Fruit fly (Drosophila melanogaster): Measurements from ENCODE around the gene Cyp12a5.

DNA sequence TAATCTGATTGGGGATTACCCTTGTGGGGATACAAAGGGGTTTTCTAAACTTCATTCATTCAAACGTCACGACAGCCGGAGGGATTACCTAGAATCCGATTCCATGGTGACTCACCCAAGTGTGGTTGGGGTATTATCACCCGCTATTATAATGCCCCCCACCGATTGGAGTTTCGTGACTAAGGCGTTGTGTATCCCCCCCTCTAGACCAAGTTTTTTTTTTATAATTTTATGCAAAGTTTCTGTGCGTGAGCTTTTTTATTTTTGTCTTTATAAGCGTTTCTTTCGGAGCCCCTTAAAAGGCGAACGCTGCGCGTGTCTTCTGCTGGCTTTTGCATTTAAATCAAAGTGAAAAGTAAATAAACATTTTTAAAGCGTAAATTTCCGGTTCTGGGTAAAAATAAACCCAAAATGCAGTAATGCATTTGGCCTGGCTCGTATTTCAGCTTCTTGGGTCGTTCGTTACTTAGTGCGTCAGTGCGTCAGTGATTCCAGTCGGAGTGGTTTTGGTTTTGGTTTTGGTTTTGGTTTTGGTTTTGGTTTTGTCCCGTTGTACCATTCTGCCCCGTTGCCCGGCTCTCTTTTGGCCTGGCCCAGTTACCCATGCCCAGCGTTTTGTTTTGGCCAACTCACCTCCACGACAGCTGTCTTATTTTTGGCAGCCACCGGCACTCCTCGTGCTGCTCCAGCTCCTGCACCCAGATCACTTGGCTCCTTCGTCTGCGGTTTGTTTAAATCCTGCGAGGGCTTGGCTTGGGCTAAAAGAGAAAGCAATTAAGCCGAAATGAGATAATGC lies 18.6 kb downstream of the Cyp12a5 start:
- TF ChIP-seq OdsH (GFP tag; optimal IDR thresholded peaks at IDR 0.05) (no peak), h (GFP tag; optimal IDR thresholded peaks at IDR 0.05) (no peak), Jra (GFP tag; optimal IDR thresholded peaks at IDR 0.05) (no peak), dsf (GFP tag; optimal IDR thresholded peaks at IDR 0.05; ENCODE audit: borderline replicate concordance) (no peak)

Data from whole organism, wandering third instar larva.